Worm (Caenorhabditis elegans) whole organism, L4/young adult: ENCODE results near the gene ddl-3.

Experiments
- W03F9.2 ChIP-seq: fragments of 150-350 bp; optimal IDR thresholded peaks from 2 replicates; lab custom pipeline; 2014; ENCODE audit warnings: missing biosample characterization, missing genetic modification characterization
- dao-5 ChIP-seq: sonication (generic microtip); optimal IDR thresholded peaks from 2 replicates; lab custom pipeline; 2016; ENCODE audit warnings: missing genotype, missing genetic modification characterization, moderate library complexity, missing compliant biosample characterization

- no peak for TF ChIP-seq dao-5 (tag; lab: Kevin White, UChicago)
- TF ChIP-seq W03F9.2 (tag; lab: Kevin White, UChicago): no peak
Observed at ce11 chrII:14311537-14311936, 32.7 kb downstream of the ddl-3 start.
